Fruit fly (Drosophila melanogaster): ENCODE measurements around the gene CG18404.

The CG18404 gene

DNA sequence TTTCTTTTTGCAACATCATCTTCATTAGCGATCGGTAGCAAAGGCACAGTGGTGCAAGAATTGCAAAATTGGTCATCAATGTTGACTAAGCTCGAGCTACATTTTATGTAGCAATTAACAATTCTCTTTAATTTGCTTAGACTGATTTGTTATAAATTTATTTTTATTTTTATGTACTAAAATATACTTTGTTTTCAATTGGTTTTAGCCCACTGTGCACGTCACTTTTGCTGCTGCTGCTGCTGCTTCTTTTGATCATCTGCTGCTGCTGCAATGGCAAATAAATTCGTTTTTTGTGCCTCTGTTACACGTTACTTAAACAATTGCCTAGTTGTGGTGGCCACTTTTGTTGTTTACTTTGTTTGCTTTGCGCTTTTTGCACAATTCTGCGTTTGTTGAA lies 43.1 kb downstream of the CG18404 start:
- TF ChIP-seq CG11617 (GFP tag; optimal IDR thresholded peaks at IDR 0.05) (peak; percentile 62), cnc (optimal IDR thresholded peaks at IDR 0.05) (no peak), Crg-1 (GFP tag; optimal IDR thresholded peaks at IDR 0.05) (peak; percentile 53), Clk (GFP tag; optimal IDR thresholded peaks at IDR 0.05) (no peak), CG1620 (GFP tag; optimal IDR thresholded peaks at IDR 0.05) (peak; percentile 34), toe (GFP tag; optimal IDR thresholded peaks at IDR 0.05) (no peak), CG5204 (GFP tag; optimal IDR thresholded peaks at IDR 0.05) (peak; percentile 43), CG7101 (tag; optimal IDR thresholded peaks at IDR 0.05) (peak; percentile 83), Hr96 (GFP tag; optimal IDR thresholded peaks at IDR 0.05) (no peak), tj (GFP tag; optimal IDR thresholded peaks at IDR 0.05) (peak; percentile 49), Mnt (GFP tag; optimal IDR thresholded peaks at IDR 0.05) (peak; percentile 29), kay (GFP tag; ENCODE audit: borderline replicate concordance) (peak; percentile 17), pad (GFP tag; optimal IDR thresholded peaks at IDR 0.05) (peak; percentile 18), cic (GFP tag; optimal IDR thresholded peaks at IDR 0.05) (no peak), CG7045 (GFP tag; optimal IDR thresholded peaks at IDR 0.05) (peak; percentile 61), CG14711 (tag; optimal IDR thresholded peaks at IDR 0.05) (peak; percentile 81), CG33017 (tag; optimal IDR thresholded peaks at IDR 0.05) (peak; percentile 76), bab1 (GFP tag; optimal IDR thresholded peaks at IDR 0.05) (peak; percentile 90), CG12768 (GFP tag; optimal IDR thresholded peaks at IDR 0.05) (peak; percentile 66)

dm6 chr3R:30296840-30297239 lies 43.9 kb downstream of the CG18404 start:
- peak; percentile 39 for TF ChIP-seq ovo (GFP tag; optimal IDR thresholded peaks at IDR 0.05)
- TF ChIP-seq cic (GFP tag; optimal IDR thresholded peaks at IDR 0.05), result peak; percentile 7
- TF ChIP-seq kay (GFP tag; ENCODE audit: borderline replicate concordance), result peak; percentile 95
- no peak for TF ChIP-seq Hr96 (GFP tag; optimal IDR thresholded peaks at IDR 0.05)

- TF ChIP-seq kay (GFP tag; ENCODE audit: borderline replicate concordance), result peak; percentile 51
- TF ChIP-seq CG11617 (GFP tag; optimal IDR thresholded peaks at IDR 0.05), result no peak
Measured at dm6 chr3R:30297652-30298051, 44.7 kb downstream of the CG18404 start.

DNA sequence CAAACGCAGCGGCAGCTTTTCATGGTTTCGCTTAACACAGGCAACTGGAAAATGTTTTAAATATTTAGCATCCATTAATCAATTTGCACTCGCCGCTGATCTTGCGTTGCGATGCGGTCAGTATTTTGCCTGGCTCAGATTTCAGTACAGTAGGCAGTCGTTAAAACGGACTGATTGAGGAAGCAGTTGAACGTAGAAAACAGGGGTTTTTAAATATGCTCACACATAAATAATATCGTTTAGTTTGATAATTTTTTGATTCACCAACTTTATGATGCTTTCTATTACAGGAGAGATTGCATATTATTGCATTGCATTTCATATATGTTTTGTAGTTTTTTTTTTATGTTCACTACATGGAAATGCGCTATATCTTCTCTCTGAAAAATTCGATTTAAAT lies 50.4 kb downstream of the CG18404 start:
- no peak for TF ChIP-seq cnc (optimal IDR thresholded peaks at IDR 0.05)
- TF ChIP-seq Mnt (GFP tag; optimal IDR thresholded peaks at IDR 0.05), result no peak
- TF ChIP-seq CG7045 (GFP tag; optimal IDR thresholded peaks at IDR 0.05), result no peak
- no peak for TF ChIP-seq cic (GFP tag; optimal IDR thresholded peaks at IDR 0.05)
- no peak for TF ChIP-seq Hr96 (GFP tag; optimal IDR thresholded peaks at IDR 0.05)
- TF ChIP-seq CG5204 (GFP tag; optimal IDR thresholded peaks at IDR 0.05), result no peak
- TF ChIP-seq CG11617 (GFP tag; optimal IDR thresholded peaks at IDR 0.05), result no peak
- TF ChIP-seq CG7101 (tag; optimal IDR thresholded peaks at IDR 0.05), result no peak
- no peak for TF ChIP-seq kay (GFP tag; ENCODE audit: borderline replicate concordance)
- TF ChIP-seq CG33017 (tag; optimal IDR thresholded peaks at IDR 0.05), result no peak
- no peak for TF ChIP-seq bab1 (GFP tag; optimal IDR thresholded peaks at IDR 0.05)
- TF ChIP-seq CG12768 (GFP tag; optimal IDR thresholded peaks at IDR 0.05), result no peak
- no peak for TF ChIP-seq CG14711 (tag; optimal IDR thresholded peaks at IDR 0.05)
- TF ChIP-seq Clk (GFP tag; optimal IDR thresholded peaks at IDR 0.05), result no peak
- TF ChIP-seq Crg-1 (GFP tag; optimal IDR thresholded peaks at IDR 0.05), result no peak

Measured in whole organism, adult.